Fruit fly (Drosophila melanogaster) whole organism, embryonic: ENCODE results near the gene htl.

Source experiments
- Asciz ChIP-seq: fragments of 200-800 bp; sonication (Bioruptor generic); optimal IDR thresholded peaks from 2 replicates; lab custom pipeline; 2017; ENCODE audit warnings: missing biosample characterization, mild to moderate bottlenecking, missing genetic modification characterization, missing genetic modification reagents
- Atf6 ChIP-seq: fragments of 200-800 bp; sonication (Bioruptor generic); IDR thresholded peaks from 2 replicates; pipeline ENCODE4 v1.3.6; 2022; ENCODE audit warnings: missing biosample characterization, missing genetic modification characterization
- CG11398 ChIP-seq: fragments of 200-800 bp; sonication (Bioruptor generic); optimal IDR thresholded peaks from 2 replicates; lab custom pipeline; 2016; ENCODE audit warnings: missing biosample characterization, missing genetic modification characterization
- CG12104 ChIP-seq: fragments of 200-800 bp; sonication (Bioruptor generic); optimal IDR thresholded peaks from 3 replicates; lab custom pipeline; 2016; ENCODE audit warnings: missing biosample characterization, missing genetic modification characterization
- CG13775 ChIP-seq: fragments of 200-800 bp; sonication (Bioruptor generic); optimal IDR thresholded peaks from 3 replicates; lab custom pipeline; 2017; ENCODE audit warnings: missing biosample characterization, mild to moderate bottlenecking, missing genetic modification characterization
- CG15011 ChIP-seq: fragments of 200-800 bp; sonication (Bioruptor generic); optimal IDR thresholded peaks from 3 replicates; lab custom pipeline; 2018; ENCODE audit warnings: missing biosample characterization, mild to moderate bottlenecking, missing genetic modification characterization
- CG15696 ChIP-seq: fragments of 200-800 bp; sonication (Bioruptor generic); optimal IDR thresholded peaks from 2 replicates; lab custom pipeline; 2019; ENCODE audit warnings: missing biosample characterization, mild to moderate bottlenecking, missing genetic modification characterization, moderate library complexity
- CG17802 ChIP-seq: fragments of 200-800 bp; sonication (Bioruptor generic); optimal IDR thresholded peaks from 2 replicates; lab custom pipeline; 2018; ENCODE audit warnings: missing biosample characterization, mild to moderate bottlenecking, missing genetic modification characterization, moderate library complexity
- CG1832 ChIP-seq: fragments of 200-800 bp; sonication (Bioruptor generic); optimal IDR thresholded peaks from 2 replicates; lab custom pipeline; 2017; ENCODE audit warnings: missing biosample characterization, mild to moderate bottlenecking, missing genetic modification characterization, inconsistent platforms
- CG2875 ChIP-seq: fragments of 200-800 bp; sonication (Bioruptor generic); optimal IDR thresholded peaks from 2 replicates; lab custom pipeline; 2017; ENCODE audit warnings: missing biosample characterization, mild to moderate bottlenecking, missing genetic modification characterization, missing genetic modification reagents
- CG31441 ChIP-seq: fragments of 200-800 bp; sonication (Bioruptor generic); IDR thresholded peaks from 2 replicates; pipeline ENCODE4 v1.3.6; 2022; ENCODE audit warnings: missing biosample characterization, missing genetic modification characterization
- CG32772 ChIP-seq: fragments of 200-800 bp; sonication (Bioruptor generic); IDR thresholded peaks from 2 replicates; pipeline ENCODE4 v1.3.6; 2022; ENCODE audit warnings: missing biosample characterization, missing genetic modification characterization
- CG4282 ChIP-seq: fragments of 200-800 bp; sonication (Bioruptor generic); optimal IDR thresholded peaks from 2 replicates; lab custom pipeline; 2016; ENCODE audit warnings: missing biosample characterization, missing genetic modification characterization
- CG6689 ChIP-seq: fragments of 200-800 bp; sonication (Bioruptor generic); IDR thresholded peaks from 2 replicates; pipeline ENCODE4 v1.3.6; 2022; ENCODE audit warnings: missing biosample characterization, missing genetic modification characterization
- Deaf1 ChIP-seq: fragments of 200-800 bp; optimal IDR thresholded peaks from 3 replicates; lab custom pipeline; 2019; ENCODE audit warnings: missing biosample characterization, mild to moderate bottlenecking, missing genetic modification characterization, moderate library complexity
- Elba2 ChIP-seq: fragments of 200-800 bp; sonication (Bioruptor generic); optimal IDR thresholded peaks from 3 replicates; lab custom pipeline; 2016; ENCODE audit warnings: missing biosample characterization, missing genetic modification characterization
- GATAe ChIP-seq: fragments of 200-800 bp; sonication (Bioruptor generic); conservative IDR thresholded peaks from 2 replicates; pipeline ENCODE4 v1.3.6; 2022; ENCODE audit warnings: missing biosample characterization, missing genetic modification characterization
- H15 ChIP-seq: fragments of 200-800 bp; sonication (Bioruptor generic); IDR thresholded peaks from 3 replicates; pipeline ENCODE4 v1.3.6; 2022; ENCODE audit warnings: missing biosample characterization, missing genetic modification characterization
- Hey ChIP-seq: fragments of 200-800 bp; sonication (Bioruptor generic); optimal IDR thresholded peaks from 3 replicates; lab custom pipeline; 2018; ENCODE audit warnings: missing biosample characterization, mild to moderate bottlenecking, missing genetic modification characterization
- HmgZ ChIP-seq: fragments of 200-800 bp; sonication (Bioruptor generic); optimal IDR thresholded peaks from 2 replicates; lab custom pipeline; 2018; ENCODE audit warnings: missing biosample characterization, mild to moderate bottlenecking, missing genetic modification characterization
- Hr51 ChIP-seq, 2 experiments: fragments of 200-800 bp; sonication (Bioruptor generic); optimal IDR thresholded peaks; 2 replicates in 1 of 2; 3 replicates in 1 of 2; lab custom pipeline; 2016 to 2018; ENCODE audit warnings: missing biosample characterization in 2 of 2, missing genetic modification characterization in 2 of 2, mild to moderate bottlenecking in 1 of 2, moderate library complexity in 1 of 2
- MBD-R2 ChIP-seq: fragments of 200-800 bp; sonication (Bioruptor generic); IDR thresholded peaks from 2 replicates; pipeline ENCODE4 v1.3.6; 2022; ENCODE audit warnings: missing biosample characterization, missing genetic modification characterization
- Myb ChIP-seq: fragments of 200-800 bp; sonication (Bioruptor generic); optimal IDR thresholded peaks from 2 replicates; lab custom pipeline; 2016; ENCODE audit warnings: missing biosample characterization, missing genetic modification characterization
- Ptx1 ChIP-seq: fragments of 200-800 bp; sonication (Bioruptor generic); IDR thresholded peaks from 2 replicates; pipeline ENCODE4 v1.3.6; 2022; ENCODE audit warnings: missing biosample characterization, missing genetic modification characterization
- Rfx ChIP-seq: fragments of 200-800 bp; sonication (Bioruptor generic); IDR thresholded peaks from 2 replicates; pipeline ENCODE4 v1.3.6; 2022; ENCODE audit warnings: missing biosample characterization, missing genetic modification characterization
- Six4 ChIP-seq: fragments of 200-800 bp; sonication (Bioruptor generic); optimal IDR thresholded peaks from 2 replicates; lab custom pipeline; 2016; ENCODE audit warnings: missing biosample characterization, missing genetic modification characterization
- Trl ChIP-seq, 3 experiments: fragments of >200 bp in 2 of 3; fragments of 200-800 bp in 1 of 3; sonication (Bioruptor generic) in 1 of 3; optimal IDR thresholded peaks; 2 replicates in 1 of 3; 3 replicates in 2 of 3; lab custom pipeline; 2016 to 2017; ENCODE audit warnings: missing biosample characterization in 1 of 3, missing genetic modification characterization in 1 of 3
- chn ChIP-seq: fragments of 200-800 bp; sonication (Bioruptor generic); optimal IDR thresholded peaks from 2 replicates; lab custom pipeline; 2016; ENCODE audit warnings: missing biosample characterization, missing genetic modification characterization
- ci ChIP-seq: fragments of 200-800 bp; sonication (Bioruptor generic); IDR thresholded peaks from 3 replicates; pipeline ENCODE4 v1.3.6; 2022; ENCODE audit warnings: missing biosample characterization, missing genetic modification characterization
- crc ChIP-seq: fragments of 200-800 bp; sonication (Bioruptor generic); optimal IDR thresholded peaks from 2 replicates; lab custom pipeline; 2016; ENCODE audit warnings: missing biosample characterization, missing genetic modification characterization
- dati ChIP-seq: fragments of 200-800 bp; sonication (Bioruptor generic); IDR thresholded peaks from 2 replicates; pipeline ENCODE4 v1.3.6; 2022; ENCODE audit warnings: missing biosample characterization, missing genetic modification characterization
- dysf ChIP-seq: fragments of 200-800 bp; sonication (Bioruptor generic); IDR thresholded peaks from 3 replicates; pipeline ENCODE4 v1.3.6; 2022; ENCODE audit warnings: missing biosample characterization, missing genetic modification characterization
- jing ChIP-seq: fragments of 200-800 bp; sonication (Bioruptor generic); optimal IDR thresholded peaks from 2 replicates; lab custom pipeline; 2018; ENCODE audit warnings: missing biosample characterization, mild to moderate bottlenecking, missing genetic modification characterization
- luna ChIP-seq: fragments of 200-800 bp; sonication (Bioruptor generic); optimal IDR thresholded peaks from 2 replicates; lab custom pipeline; 2016; ENCODE audit warnings: missing biosample characterization, missing genetic modification characterization
- mam ChIP-seq: fragments of 200-800 bp; sonication (Bioruptor generic); optimal IDR thresholded peaks from 3 replicates; lab custom pipeline; 2016; ENCODE audit warnings: missing biosample characterization, missing genetic modification characterization
- nerfin-1 ChIP-seq: fragments of 200-800 bp; sonication (Bioruptor generic); optimal IDR thresholded peaks from 3 replicates; lab custom pipeline; 2019; ENCODE audit warnings: missing biosample characterization, mild to moderate bottlenecking, missing genetic modification characterization, moderate library complexity
- repo ChIP-seq: fragments of 200-800 bp; sonication (Bioruptor generic); optimal IDR thresholded peaks from 2 replicates; lab custom pipeline; 2016; ENCODE audit warnings: missing biosample characterization, missing genetic modification characterization
- sisA ChIP-seq: fragments of 200-800 bp; sonication (Bioruptor generic); IDR thresholded peaks from 2 replicates; pipeline ENCODE4 v1.3.6; 2022; ENCODE audit warnings: missing biosample characterization, missing genetic modification characterization
- sob ChIP-seq: fragments of 200-800 bp; sonication (Bioruptor generic); IDR thresholded peaks from 2 replicates; pipeline ENCODE4 v1.3.6; 2022; ENCODE audit warnings: missing biosample characterization, missing genetic modification characterization
- stc ChIP-seq: fragments of 200-800 bp; sonication (Bioruptor generic); IDR thresholded peaks from 2 replicates; pipeline ENCODE4 v1.3.6; 2022; ENCODE audit warnings: missing biosample characterization, missing genetic modification characterization
- stwl ChIP-seq: fragments of 200-800 bp; sonication (Bioruptor generic); optimal IDR thresholded peaks from 3 replicates; lab custom pipeline; 2018; ENCODE audit warnings: missing biosample characterization, mild to moderate bottlenecking, missing genetic modification characterization, moderate library complexity
- toy ChIP-seq: fragments of 200-800 bp; sonication (Bioruptor generic); IDR thresholded peaks from 2 replicates; pipeline ENCODE4 v1.3.6; 2022; ENCODE audit warnings: missing biosample characterization, missing genetic modification characterization
- trem ChIP-seq: fragments of 200-800 bp; optimal IDR thresholded peaks from 3 replicates; lab custom pipeline; 2019; ENCODE audit warnings: missing biosample characterization, mild to moderate bottlenecking, missing genetic modification characterization, moderate library complexity
- zfh1 ChIP-seq: fragments of 200-800 bp; sonication (Bioruptor generic); IDR thresholded peaks from 3 replicates; pipeline ENCODE4 v1.3.6; 2022; ENCODE audit warnings: missing biosample characterization, missing genetic modification characterization

The htl gene

DNA sequence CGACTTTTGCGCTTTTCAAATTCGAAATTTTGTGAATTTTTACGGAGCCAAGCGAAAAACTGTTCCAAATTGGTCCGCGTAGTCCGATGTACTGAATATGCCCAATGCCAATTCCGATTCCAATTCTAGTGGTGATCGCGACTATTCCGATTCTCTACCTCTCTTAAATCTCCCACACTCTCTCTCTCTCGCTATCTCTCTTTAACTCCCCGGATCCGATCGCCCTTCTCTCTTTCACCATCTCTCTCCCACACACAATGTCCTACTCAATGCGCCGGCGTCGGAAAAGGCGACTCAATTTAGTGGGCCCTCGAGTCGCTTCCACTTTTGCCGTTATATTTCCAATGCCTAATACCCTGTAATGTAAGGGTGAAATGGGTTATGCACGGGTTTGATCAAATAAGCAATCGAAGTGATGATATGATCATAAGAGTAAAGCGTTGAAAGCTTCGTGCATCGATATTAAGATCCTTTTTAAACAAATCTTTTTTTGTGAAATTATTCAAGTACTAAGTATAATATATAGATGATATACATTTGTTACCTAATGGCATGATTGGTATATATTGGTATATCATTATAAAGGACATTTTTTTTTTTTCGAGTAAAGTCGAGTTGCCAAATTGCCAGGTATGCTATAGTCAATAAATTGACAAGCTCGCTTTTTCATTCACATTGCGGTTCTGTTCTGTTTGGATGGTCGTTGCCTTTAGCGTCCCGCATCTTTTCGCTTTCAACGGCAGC is 3.3 kb downstream of the htl start (continued):
- TF ChIP-seq CG12104, result peak; percentile 49
- peak; percentile 26 for TF ChIP-seq Elba2 (GFP tag; lab: Kevin White, UChicago)
- peak; percentile 26 for TF ChIP-seq mam (GFP tag; lab: Kevin White, UChicago)
- peak; percentile 34 for TF ChIP-seq trem
- TF ChIP-seq HmgZ, result peak; percentile 34
- peak; percentile 7 for TF ChIP-seq CG17802 (tag; lab: Kevin White, UChicago)
- TF ChIP-seq stwl, result no peak
- peak; percentile 35 for TF ChIP-seq CG15011 (GFP tag; lab: Kevin White, UChicago)
- peak; percentile 62 for TF ChIP-seq CG15696 (tag; lab: Kevin White, UChicago)
- peak; percentile 36 for TF ChIP-seq jing (GFP tag; lab: Kevin White, UChicago)
- 0 out of 3 replicates have a peak, but pooled peaks have one; percentile 28 for TF ChIP-seq H15 (GFP tag; lab: Robert Waterston, UW)
- TF ChIP-seq CG1832 (GFP tag; lab: Kevin White, UChicago), result peak; percentile 69
- TF ChIP-seq CG4282 (GFP tag; lab: Kevin White, UChicago), result no peak
- TF ChIP-seq MBD-R2 (GFP tag; lab: Robert Waterston, UW), result 0 out of 2 replicates have a peak, but pooled peaks have one; percentile 15
- TF ChIP-seq Myb, result peak; percentile 9
- peak; percentile 65 for TF ChIP-seq Asciz
- peak; percentile 56 for TF ChIP-seq Six4 (GFP tag; lab: Kevin White, UChicago)
- no peak for TF ChIP-seq toy (GFP tag; lab: Robert Waterston, UW)
- TF ChIP-seq CG6689 (GFP tag; lab: Robert Waterston, UW), result peak; percentile 59
- TF ChIP-seq nerfin-1 (tag; lab: Kevin White, UChicago), result peak; percentile 36
- peak; percentile 82 for TF ChIP-seq CG31441
- TF ChIP-seq Ptx1, result peak; percentile 63
- 0 out of 3 replicates have a peak, but pooled peaks have one; percentile 38 for TF ChIP-seq zfh1 (GFP tag; lab: Robert Waterston, UW)
- TF ChIP-seq crc (GFP tag; lab: Kevin White, UChicago), result no peak
- TF ChIP-seq luna (GFP tag; lab: Kevin White, UChicago), result no peak
- TF ChIP-seq stc (GFP tag; lab: Robert Waterston, UW), result no peak; the same call in 1 of the 2 replicates
- peak; percentile 68 for TF ChIP-seq dysf
- peak; percentile 55; the same call in 1 of the 2 replicates for TF ChIP-seq sisA (GFP tag; lab: Robert Waterston, UW)
- peak; percentile 37 to 79 for TF ChIP-seq Hr51 (GFP tag; optimal IDR thresholded peaks at IDR 0.05; lab: Kevin White, UChicago)
- TF ChIP-seq Rfx (GFP tag; lab: Robert Waterston, UW), result peak; percentile 52; the same call in 1 of the 2 replicates
- TF ChIP-seq CG2875 (GFP tag; lab: Kevin White, UChicago), result peak; percentile 66
- TF ChIP-seq Atf6 (GFP tag; lab: Robert Waterston, UW), result 0 out of 2 replicates have a peak, but pooled peaks have one; percentile 17
- TF ChIP-seq Deaf1, result peak; percentile 45
- peak; percentile 59 to 80 for TF ChIP-seq Trl (optimal IDR thresholded peaks at IDR 0.05; lab: Kevin White, UChicago)
- TF ChIP-seq Trl (GFP tag; optimal IDR thresholded peaks at IDR 0.05; lab: Kevin White, UChicago), result peak; percentile 16
- no peak for TF ChIP-seq repo (GFP tag; lab: Kevin White, UChicago)
- TF ChIP-seq dati (GFP tag; lab: Robert Waterston, UW), result 0 out of 2 replicates have a peak, but pooled peaks have one; percentile 8
- TF ChIP-seq CG13775, result peak; percentile 80
- TF ChIP-seq CG11398 (GFP tag; lab: Kevin White, UChicago), result peak; percentile 7
- no peak for TF ChIP-seq sob (GFP tag; lab: Robert Waterston, UW)
- TF ChIP-seq chn (GFP tag; lab: Kevin White, UChicago), result peak; percentile 61
- peak; percentile 26; the same call in 1 of the 2 replicates for TF ChIP-seq CG32772 (GFP tag; lab: Robert Waterston, UW)
- no peak for TF ChIP-seq GATAe (GFP tag; lab: Robert Waterston, UW)
- TF ChIP-seq ci, result peak; percentile 12; the same call in 1 of the 3 replicates
- TF ChIP-seq Hey (tag; lab: Kevin White, UChicago), result no peak
